Fruit fly (Drosophila melanogaster): Measurements from ENCODE around the gene CG6664.

The CG6664 gene

dm6 chr3L:17006250-17006693, 9.7 kb downstream of the CG6664 start (continued):
- TF ChIP-seq esn (GFP tag; optimal IDR thresholded peaks at IDR 0.05) (peak; percentile 9), Blimp-1 (GFP tag; optimal IDR thresholded peaks at IDR 0.05) (no peak), CG16779 (tag; optimal IDR thresholded peaks at IDR 0.05) (no peak), acj6 (GFP tag; optimal IDR thresholded peaks at IDR 0.05) (no peak), pdm3 (GFP tag; optimal IDR thresholded peaks at IDR 0.05) (no peak), svp (GFP tag) (peak; percentile 51), Gug (GFP tag; IDR thresholded peaks at IDR 0.05) (peak; percentile 33), fd59A (GFP tag; optimal IDR thresholded peaks at IDR 0.05) (no peak), CG15336 (GFP tag; IDR thresholded peaks at IDR 0.05) (no peak), CG3032 (tag; optimal IDR thresholded peaks at IDR 0.05) (no peak), dsx (GFP tag; optimal IDR thresholded peaks at IDR 0.05; ENCODE audit: poor library complexity, severe bottlenecking) (no peak), fd85E (GFP tag; optimal IDR thresholded peaks at IDR 0.05) (no peak), Sox14 (GFP tag; optimal IDR thresholded peaks at IDR 0.05) (peak; percentile 33)

DNA sequence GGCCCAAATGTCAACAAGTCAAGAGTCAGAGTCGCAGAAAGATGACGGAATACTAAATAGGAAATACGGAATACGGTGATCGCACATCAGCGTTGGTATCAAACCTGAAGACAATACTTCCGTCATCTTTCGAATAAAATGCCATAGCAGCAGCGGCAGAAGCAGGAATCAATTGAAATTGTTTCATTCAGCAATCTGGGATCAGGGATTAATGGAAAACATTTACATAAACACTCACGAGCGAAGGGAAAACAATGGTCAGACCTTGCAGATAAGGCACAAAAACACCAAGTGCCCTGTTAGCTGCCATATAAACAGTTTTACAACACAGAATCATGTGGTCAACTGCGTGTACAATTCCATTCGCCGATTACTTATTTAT, 10.6 kb downstream of the CG6664 start:
- TF ChIP-seq CG11762 (GFP tag; optimal IDR thresholded peaks at IDR 0.05; ENCODE audit: insufficient read depth) (no peak), Eip78C (GFP tag) (peak; percentile 30), svp (GFP tag) (peak; percentile 97)

dm6 chr3L:17004765-17005414, 11.1 kb downstream of the CG6664 start:
- TF ChIP-seq CG11902 (GFP tag; optimal IDR thresholded peaks at IDR 0.05) (no peak), fkh (GFP tag; optimal IDR thresholded peaks at IDR 0.05) (peak; percentile 89), CG3032 (tag; optimal IDR thresholded peaks at IDR 0.05) (peak; percentile 11), vri (GFP tag; optimal IDR thresholded peaks at IDR 0.05) (peak; percentile 19), CG10631 (GFP tag; optimal IDR thresholded peaks at IDR 0.05) (no peak), Gug (GFP tag; IDR thresholded peaks at IDR 0.05) (peak; percentile 39; the same call in 1 of the 2 replicates), CG15336 (GFP tag; IDR thresholded peaks at IDR 0.05) (no peak; the same call in 1 of the 2 replicates)

DNA sequence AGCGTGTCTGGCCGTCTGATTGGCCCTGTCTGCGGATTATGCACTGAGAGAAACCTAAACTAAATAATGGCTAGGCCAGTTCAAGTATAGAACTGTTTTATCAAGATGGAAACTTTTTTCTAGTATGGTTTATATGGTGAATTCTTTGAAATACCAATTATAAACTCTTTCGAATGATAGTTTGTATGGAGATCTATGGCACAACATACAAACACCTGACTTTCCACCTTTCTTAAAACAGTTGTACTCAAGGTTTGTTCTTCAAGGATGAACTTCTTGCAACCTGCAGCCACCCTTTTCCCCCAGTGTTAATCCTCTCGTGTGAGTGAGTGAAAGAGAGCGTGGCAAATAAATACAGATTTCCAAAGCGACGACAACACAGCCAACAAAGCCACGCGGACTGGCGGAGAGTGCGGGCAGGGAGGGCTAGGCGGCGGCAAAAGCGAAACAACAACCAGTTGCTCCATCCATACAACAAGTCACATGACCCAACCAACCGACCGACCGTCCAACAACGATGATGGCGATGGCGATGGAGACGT, 11.7 kb downstream of the CG6664 start:
- TF ChIP-seq Smox (GFP tag; optimal IDR thresholded peaks at IDR 0.05) (peak; percentile 85), Met (GFP tag; optimal IDR thresholded peaks at IDR 0.05) (peak; percentile 80), CG6792 (GFP tag; optimal IDR thresholded peaks at IDR 0.05) (peak; percentile 91), Eip93F (GFP tag; optimal IDR thresholded peaks at IDR 0.05) (no peak), Blimp-1 (GFP tag; optimal IDR thresholded peaks at IDR 0.05) (peak; percentile 47), spab (GFP tag; optimal IDR thresholded peaks at IDR 0.05) (peak; percentile 91), Gug (GFP tag; IDR thresholded peaks at IDR 0.05) (peak; percentile 85), Eip75B (GFP tag; optimal IDR thresholded peaks at IDR 0.05) (peak; percentile 95), Eip78C (GFP tag) (peak; percentile 98), lz (GFP tag; optimal IDR thresholded peaks at IDR 0.05) (peak; percentile 89), Ets21C (GFP tag; optimal IDR thresholded peaks at IDR 0.05) (peak; percentile 80), CG4318 (GFP tag; optimal IDR thresholded peaks at IDR 0.05) (peak; percentile 83), esn (GFP tag; optimal IDR thresholded peaks at IDR 0.05) (peak; percentile 89), achi (GFP tag; optimal IDR thresholded peaks at IDR 0.05) (peak; percentile 89), cyc (GFP tag; optimal IDR thresholded peaks at IDR 0.05) (peak; percentile 87), eg (GFP tag; IDR thresholded peaks at IDR 0.05) (peak; percentile 82), Hr39 (GFP tag; optimal IDR thresholded peaks at IDR 0.05) (peak; percentile 86), vri (GFP tag; optimal IDR thresholded peaks at IDR 0.05) (no peak), CG6163 (GFP tag; IDR thresholded peaks at IDR 0.05) (peak; percentile 84), Hr4 (GFP tag; optimal IDR thresholded peaks at IDR 0.05) (peak; percentile 95), CG11294 (GFP tag; IDR thresholded peaks at IDR 0.05) (peak; percentile 73; the same call in 1 of the 2 replicates), Ets96B (tag; optimal IDR thresholded peaks at IDR 0.05) (peak; percentile 95), CG8119 (GFP tag; IDR thresholded peaks at IDR 0.05) (peak; percentile 92), CG11762 (GFP tag; optimal IDR thresholded peaks at IDR 0.05; ENCODE audit: insufficient read depth) (peak; percentile 87), CG8632 (GFP tag; optimal IDR thresholded peaks at IDR 0.05) (peak; percentile 92), CG7368 (GFP tag; optimal IDR thresholded peaks at IDR 0.05) (peak; percentile 90), CG1621 (tag; optimal IDR thresholded peaks at IDR 0.05) (peak; percentile 93), salr (GFP tag; optimal IDR thresholded peaks at IDR 0.05) (peak; percentile 88 to 90), CG10669 (GFP tag; optimal IDR thresholded peaks at IDR 0.05) (peak; percentile 97), Sox102F (GFP tag; optimal IDR thresholded peaks at IDR 0.05) (peak; percentile 79), CG31627 (GFP tag; optimal IDR thresholded peaks at IDR 0.05) (peak; percentile 84), CG15336 (GFP tag; IDR thresholded peaks at IDR 0.05) (peak; percentile 93)

Data from whole organism, prepupa.